Worm (Caenorhabditis elegans) whole organism, early embryonic: ENCODE measurements around the gene comt-1.
A peak's percentile ranks its signal among the peaks of the same experiment; 100 is the strongest.

Source experiments
- B0310.2 ChIP-seq: sonication (generic microtip); optimal IDR thresholded peaks from 2 replicates; lab custom pipeline; 2016; ENCODE audit warnings: mild to moderate bottlenecking, missing genetic modification characterization, missing compliant biosample characterization
- F13C5.2 ChIP-seq: sonication (generic microtip); optimal IDR thresholded peaks from 2 replicates; lab custom pipeline; 2017; ENCODE audit warnings: mild to moderate bottlenecking, missing genetic modification characterization, inconsistent platforms, missing compliant biosample characterization
- aly-1 ChIP-seq: sonication (generic microtip); optimal IDR thresholded peaks from 2 replicates; lab custom pipeline; 2016; ENCODE audit warnings: missing genetic modification characterization, missing compliant biosample characterization
- ama-1 ChIP-seq: fragments of 150-350 bp; optimal IDR thresholded peaks from 2 replicates; lab custom pipeline; 2014
- ceh-13 ChIP-seq: fragments of 200-800 bp; sonication (Bioruptor generic); optimal IDR thresholded peaks from 2 replicates; lab custom pipeline; 2018; ENCODE audit warnings: mild to moderate bottlenecking, missing genetic modification characterization, missing compliant biosample characterization
- ceh-36 ChIP-seq: sonication (generic microtip); optimal IDR thresholded peaks from 2 replicates; lab custom pipeline; 2016; ENCODE audit warnings: missing genetic modification characterization, inconsistent platforms, missing compliant biosample characterization
- ets-7 ChIP-seq: sonication (generic microtip); optimal IDR thresholded peaks from 2 replicates; lab custom pipeline; 2016; ENCODE audit warnings: missing genotype, missing genetic modification characterization, missing compliant biosample characterization
- flt-1 ChIP-seq: fragments of 200-800 bp; sonication (Bioruptor generic); IDR thresholded peaks from 2 replicates; pipeline ENCODE4 v1.3.6; 2022; ENCODE audit warnings: missing genetic modification characterization, missing compliant biosample characterization
- hmbx-1 ChIP-seq: sonication (generic microtip); optimal IDR thresholded peaks from 2 replicates; lab custom pipeline; 2016; ENCODE audit warnings: mild to moderate bottlenecking, missing genetic modification characterization, missing compliant biosample characterization
- hmg-4 ChIP-seq: fragments of 200-800 bp; sonication (Bioruptor generic); optimal IDR thresholded peaks from 2 replicates; lab custom pipeline; 2018; ENCODE audit warnings: mild to moderate bottlenecking, missing genetic modification characterization, missing compliant biosample characterization
- hnd-1 ChIP-seq: sonication (generic microtip); optimal IDR thresholded peaks from 2 replicates; lab custom pipeline; 2016; ENCODE audit warnings: missing genetic modification characterization, missing compliant biosample characterization
- pes-1 ChIP-seq: fragments of 200-800 bp; sonication (Bioruptor generic); IDR thresholded peaks from 2 replicates; pipeline ENCODE4 v1.3.6; 2022; ENCODE audit warnings: missing genetic modification reagents, missing genetic modification characterization, missing compliant biosample characterization
- scrt-1 ChIP-seq: fragments of 200-800 bp; sonication (Bioruptor generic); IDR thresholded peaks from 2 replicates; pipeline ENCODE4 v1.3.6; 2022; ENCODE audit warnings: missing genetic modification characterization, missing compliant biosample characterization
- sea-1 ChIP-seq: fragments of 200-800 bp; sonication (Bioruptor generic); conservative IDR thresholded peaks from 2 replicates; pipeline ENCODE4 v1.3.6; 2022; ENCODE audit warnings: missing genetic modification characterization, missing compliant biosample characterization
- tbx-11 ChIP-seq: fragments of 200-800 bp; sonication (Bioruptor generic); IDR thresholded peaks from 2 replicates; pipeline ENCODE4 v1.3.6; 2022; ENCODE audit warnings: missing genetic modification characterization, missing compliant biosample characterization
- tbx-37 ChIP-seq: fragments of 200-800 bp; sonication (Bioruptor generic); conservative IDR thresholded peaks from 2 replicates; pipeline ENCODE4 v1.3.6; 2022; ENCODE audit warnings: missing genetic modification reagents, missing genetic modification characterization, missing compliant biosample characterization
- tra-4 ChIP-seq: sonication (generic microtip); optimal IDR thresholded peaks from 2 replicates; lab custom pipeline; 2017; ENCODE audit warnings: missing genetic modification characterization, missing compliant biosample characterization

Gene comt-1

DNA sequence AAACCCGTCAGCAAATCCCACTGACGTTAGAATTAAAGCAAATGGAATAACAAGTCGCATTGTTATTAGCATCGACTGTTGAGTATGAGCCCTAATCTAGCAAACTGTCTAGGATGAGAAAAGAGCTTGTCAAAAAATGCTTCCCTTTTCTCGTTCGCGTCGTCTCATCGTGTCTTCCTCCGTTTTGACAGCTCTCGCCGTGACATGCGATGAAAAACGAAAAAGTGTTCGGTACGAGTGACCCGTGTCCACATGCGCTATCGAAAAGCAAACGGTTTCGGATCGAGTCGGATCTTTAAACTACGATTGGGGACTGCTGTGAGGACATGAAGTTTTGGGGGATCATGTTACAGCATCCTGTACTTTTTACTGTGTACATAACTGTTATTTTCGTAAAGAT is at the start of gene comt-1:
TSS of gene comt-1 (minus strand) at position 101 of the 400 bp plus-strand sequence.
- TF ChIP-seq scrt-1 (GFP tag; lab: Robert Waterston, UW) (no peak), tbx-37 (GFP tag; lab: Robert Waterston, UW) (no peak), ets-7 (tag; lab: Kevin White, UChicago) (no peak), ama-1 (lab: Kevin White, UChicago) (no peak), aly-1 (no peak), F13C5.2 (tag; lab: Kevin White, UChicago) (no peak), hmbx-1 (tag; lab: Kevin White, UChicago) (no peak), flt-1 (GFP tag; lab: Robert Waterston, UW) (no peak), tra-4 (tag; lab: Kevin White, UChicago) (no peak), pes-1 (no peak), ceh-13 (GFP tag; lab: Kevin White, UChicago) (no peak), hnd-1 (no peak)

DNA sequence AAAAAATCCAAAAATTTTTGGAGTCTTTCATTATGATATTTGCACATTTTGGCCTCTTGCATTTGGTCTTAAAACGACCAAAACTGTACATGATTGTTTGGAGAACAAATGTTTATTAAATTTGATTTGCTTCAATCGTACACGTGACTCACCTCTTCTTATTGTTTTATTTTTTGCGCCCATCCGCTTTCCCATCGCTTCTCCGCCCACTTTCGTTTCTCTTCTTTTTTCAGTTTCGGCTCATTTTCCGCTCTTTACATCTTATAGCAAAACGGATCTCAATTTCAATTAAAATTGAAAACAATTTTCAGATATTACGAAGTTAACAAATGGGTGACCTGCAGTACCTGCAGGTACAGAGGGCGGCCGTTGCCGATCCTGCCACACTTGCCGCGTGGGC is 47.0 kb upstream of the comt-1 start, which contains the start of gene nmy-1:
TSS of gene nmy-1 (plus strand) at position 301 of the 400 bp plus-strand sequence.
- TF ChIP-seq ama-1 (lab: Kevin White, UChicago) (no peak), hmg-4 (GFP tag; lab: Kevin White, UChicago) (no peak), scrt-1 (GFP tag; lab: Robert Waterston, UW) (no peak), tbx-37 (GFP tag; lab: Robert Waterston, UW) (no peak), pes-1 (no peak), tra-4 (tag; lab: Kevin White, UChicago) (no peak), hnd-1 (no peak)

DNA sequence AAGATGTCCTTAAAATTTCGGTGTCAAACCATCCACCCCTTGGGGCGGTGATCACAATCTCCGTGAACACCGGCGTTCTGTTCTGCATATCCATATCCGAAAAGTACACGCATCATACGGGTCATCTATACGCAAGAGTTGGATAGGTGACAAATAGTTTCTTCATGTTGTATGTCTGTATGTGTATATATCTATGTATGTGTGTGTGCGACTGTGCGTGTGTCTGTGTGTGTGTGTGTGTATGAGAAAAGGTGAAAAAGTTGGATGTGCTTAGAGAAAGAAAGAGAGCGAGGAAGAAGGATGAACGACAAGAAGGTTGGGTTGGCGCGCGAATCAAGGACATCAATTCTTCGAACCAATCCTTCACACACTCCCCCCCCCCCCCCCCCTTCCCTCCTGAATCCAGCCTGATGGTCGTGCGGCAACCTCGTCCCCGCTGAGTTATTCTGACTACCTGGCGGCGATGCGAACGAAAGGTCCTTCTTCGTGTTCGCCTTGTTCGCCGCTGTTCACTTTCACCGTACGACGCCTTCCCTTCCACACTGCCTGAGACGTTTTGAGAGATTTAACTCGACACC is 45.1 kb upstream of the comt-1 start:
- peak; percentile 58 for TF ChIP-seq hmg-4 (GFP tag; lab: Kevin White, UChicago)
- 0 out of 2 replicates have a peak, but pooled peaks have one; percentile 20 for TF ChIP-seq flt-1 (GFP tag; lab: Robert Waterston, UW)
- no peak for TF ChIP-seq ceh-13 (GFP tag; lab: Kevin White, UChicago)
- TF ChIP-seq B0310.2 (tag; lab: Kevin White, UChicago), result no peak

DNA sequence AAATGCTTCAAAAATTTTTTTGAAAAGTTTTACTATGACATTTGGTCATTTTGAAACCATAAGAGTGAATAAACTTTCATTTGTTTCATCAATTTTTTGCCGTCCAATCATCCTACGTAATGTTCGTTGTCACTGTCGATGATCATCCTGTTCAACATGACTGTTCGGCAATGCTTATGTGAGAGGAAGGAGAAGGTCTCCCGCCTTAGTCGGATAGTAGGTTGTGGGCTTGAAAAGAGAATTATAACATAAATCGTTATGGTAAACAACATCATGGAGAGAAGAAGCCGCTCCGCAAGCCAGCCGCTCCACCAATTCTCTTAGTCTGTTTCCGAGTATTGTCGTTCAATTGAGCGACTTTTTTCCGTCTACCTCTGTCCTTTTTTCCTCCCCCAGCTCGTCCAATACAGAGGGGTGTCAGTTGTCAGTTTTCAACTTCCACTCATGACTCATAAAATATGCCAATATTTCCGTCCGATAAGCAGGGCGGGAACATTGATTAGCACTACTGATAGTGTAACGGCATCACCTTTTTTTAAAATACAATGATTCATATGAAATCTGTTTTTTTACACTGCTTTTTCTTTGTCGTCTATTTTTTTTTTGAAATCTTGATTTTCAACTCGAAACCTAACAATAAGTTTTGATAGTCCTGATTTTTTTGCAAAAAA is 43.9 kb upstream of the comt-1 start:
- TF ChIP-seq ceh-36 (tag; lab: Kevin White, UChicago) (no peak), hnd-1 (no peak), tbx-37 (GFP tag; lab: Robert Waterston, UW) (no peak), ets-7 (tag; lab: Kevin White, UChicago) (no peak), tra-4 (tag; lab: Kevin White, UChicago) (no peak), B0310.2 (tag; lab: Kevin White, UChicago) (no peak), hmg-4 (GFP tag; lab: Kevin White, UChicago) (no peak), aly-1 (no peak), scrt-1 (GFP tag; lab: Robert Waterston, UW) (no peak), F13C5.2 (tag; lab: Kevin White, UChicago) (no peak), flt-1 (GFP tag; lab: Robert Waterston, UW) (no peak), ama-1 (lab: Kevin White, UChicago) (no peak), hmbx-1 (tag; lab: Kevin White, UChicago) (no peak)

DNA sequence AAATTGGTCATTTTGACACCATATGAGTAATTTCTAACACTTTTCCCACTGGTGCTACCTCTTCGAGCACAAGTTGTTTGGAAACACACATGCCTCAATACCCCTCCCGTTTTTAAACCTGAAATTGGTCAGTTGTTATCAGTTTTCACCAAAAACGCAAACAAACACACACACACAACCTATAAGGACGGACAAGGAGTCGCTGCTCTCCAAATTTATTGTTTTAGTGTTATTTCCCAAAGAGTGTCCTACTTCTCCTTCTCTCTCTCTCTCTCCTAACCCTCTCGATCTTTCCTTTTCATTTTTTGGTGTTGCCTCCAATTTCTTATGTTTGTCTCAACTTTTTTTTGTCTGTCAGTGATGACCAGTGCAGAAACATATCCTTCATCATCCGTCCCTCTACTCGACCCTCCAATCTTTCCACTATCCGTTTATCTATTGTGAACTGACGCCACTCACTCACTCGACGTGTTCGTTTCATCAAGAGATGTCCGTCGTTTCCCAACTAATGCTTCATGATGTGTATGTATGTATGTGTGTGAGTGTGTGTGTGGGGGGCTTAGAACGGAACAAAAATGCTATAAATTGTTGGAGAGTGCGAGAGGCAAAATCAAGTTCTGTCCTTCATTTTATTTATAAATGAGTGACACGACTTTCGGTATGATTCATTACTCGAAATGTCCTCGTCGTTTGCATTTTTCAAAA is 41.6 kb upstream of the comt-1 start:
- TF ChIP-seq F13C5.2 (tag; lab: Kevin White, UChicago) (no peak), sea-1 (GFP tag; lab: Robert Waterston, UW) (no peak), flt-1 (GFP tag; lab: Robert Waterston, UW) (no peak), aly-1 (no peak), ceh-36 (tag; lab: Kevin White, UChicago) (no peak), hnd-1 (no peak), tbx-37 (GFP tag; lab: Robert Waterston, UW) (no peak), hmbx-1 (tag; lab: Kevin White, UChicago) (no peak), scrt-1 (GFP tag; lab: Robert Waterston, UW) (no peak), tra-4 (tag; lab: Kevin White, UChicago) (no peak), hmg-4 (GFP tag; lab: Kevin White, UChicago) (no peak), ceh-13 (GFP tag; lab: Kevin White, UChicago) (no peak), ama-1 (lab: Kevin White, UChicago) (no peak)

DNA sequence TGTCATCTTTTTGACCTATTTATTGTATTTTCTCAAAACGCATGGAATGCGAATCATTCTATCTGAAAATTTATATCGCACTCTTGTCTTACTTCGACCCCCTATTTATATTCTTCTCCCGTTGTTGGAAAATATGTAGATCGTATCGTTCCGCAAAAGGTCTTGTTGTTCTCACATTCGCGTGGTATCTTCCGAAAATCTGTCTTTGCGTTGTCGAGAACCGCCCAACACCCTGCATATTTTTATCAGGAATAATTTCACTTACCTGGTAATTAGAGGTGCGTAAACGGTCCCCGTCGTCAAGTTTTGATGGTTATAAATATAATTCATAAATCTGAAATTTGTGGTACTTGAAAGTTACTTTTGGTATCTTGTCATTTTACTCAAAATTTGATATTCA is 40.6 kb upstream of the comt-1 start:
- TF ChIP-seq ceh-36 (tag; lab: Kevin White, UChicago) (no peak), F13C5.2 (tag; lab: Kevin White, UChicago) (no peak), aly-1 (no peak), ama-1 (lab: Kevin White, UChicago) (no peak), scrt-1 (GFP tag; lab: Robert Waterston, UW) (no peak), hnd-1 (no peak), ets-7 (tag; lab: Kevin White, UChicago) (no peak), ceh-13 (GFP tag; lab: Kevin White, UChicago) (no peak), B0310.2 (tag; lab: Kevin White, UChicago) (no peak), sea-1 (GFP tag; lab: Robert Waterston, UW) (no peak), tbx-11 (no peak), flt-1 (GFP tag; lab: Robert Waterston, UW) (no peak), tra-4 (tag; lab: Kevin White, UChicago) (no peak), pes-1 (no peak)
